Fruit fly (Drosophila melanogaster) whole organism, embryonic: ENCODE results near the gene CG7120.

Experiments
- Antp ChIP-seq: fragments of 200-800 bp; sonication (Bioruptor generic); optimal IDR thresholded peaks from 3 replicates; lab custom pipeline; 2016; ENCODE audit warnings: missing biosample characterization, missing genetic modification characterization
- Atf-2 ChIP-seq: fragments of 200-800 bp; sonication (Bioruptor generic); optimal IDR thresholded peaks from 2 replicates; lab custom pipeline; 2016; ENCODE audit warnings: missing biosample characterization, missing genetic modification characterization
- CG10209 ChIP-seq: fragments of 200-800 bp; sonication (Bioruptor generic); optimal IDR thresholded peaks from 3 replicates; lab custom pipeline; 2017; ENCODE audit warnings: missing biosample characterization, mild to moderate bottlenecking, missing genetic modification characterization, missing genetic modification reagents
- CG11723 ChIP-seq: fragments of 200-800 bp; sonication (Bioruptor generic); optimal IDR thresholded peaks from 2 replicates; lab custom pipeline; 2017; ENCODE audit warnings: missing biosample characterization, mild to moderate bottlenecking, missing genetic modification characterization
- CG15514 ChIP-seq: fragments of 200-800 bp; sonication (Bioruptor generic); optimal IDR thresholded peaks from 3 replicates; lab custom pipeline; 2017; ENCODE audit warnings: missing biosample characterization, missing genetic modification characterization, mild to moderate bottlenecking, moderate library complexity, missing genetic modification reagents
- CG1602 ChIP-seq: fragments of 200-800 bp; sonication (Bioruptor generic); optimal IDR thresholded peaks from 3 replicates; lab custom pipeline; 2016; ENCODE audit warnings: missing biosample characterization, missing genetic modification characterization
- CG1603 ChIP-seq: fragments of 200-800 bp; sonication (Bioruptor generic); optimal IDR thresholded peaks from 2 replicates; lab custom pipeline; 2019; ENCODE audit warnings: missing biosample characterization, mild to moderate bottlenecking, missing genetic modification characterization, moderate library complexity
- CG2712 ChIP-seq: fragments of 200-800 bp; optimal IDR thresholded peaks from 3 replicates; lab custom pipeline; 2019; ENCODE audit warnings: missing biosample characterization, mild to moderate bottlenecking, missing genetic modification characterization, moderate library complexity
- CG32532 ChIP-seq: fragments of 200-800 bp; sonication (Bioruptor generic); IDR thresholded peaks from 2 replicates; pipeline ENCODE4 v1.3.6; 2022; ENCODE audit warnings: missing biosample characterization, missing genetic modification characterization
- CG3407 ChIP-seq: fragments of 200-800 bp; sonication (Bioruptor generic); optimal IDR thresholded peaks from 2 replicates; lab custom pipeline; 2018; ENCODE audit warnings: missing biosample characterization, mild to moderate bottlenecking, missing genetic modification characterization
- CG34376 ChIP-seq: fragments of 200-800 bp; sonication (Bioruptor generic); optimal IDR thresholded peaks from 2 replicates; lab custom pipeline; 2018; ENCODE audit warnings: missing biosample characterization, mild to moderate bottlenecking, missing genetic modification characterization
- CG3847 ChIP-seq: fragments of 200-800 bp; sonication (Bioruptor generic); IDR thresholded peaks from 2 replicates; pipeline ENCODE4 v1.3.6; 2022; ENCODE audit warnings: missing biosample characterization, missing genetic modification characterization
- CG3995 ChIP-seq: fragments of 200-800 bp; sonication (Bioruptor generic); optimal IDR thresholded peaks from 3 replicates; lab custom pipeline; 2016; ENCODE audit warnings: missing biosample characterization, missing genetic modification characterization
- CG43689 ChIP-seq: fragments of 200-800 bp; sonication (Bioruptor generic); IDR thresholded peaks from 2 replicates; pipeline ENCODE4 v1.3.6; 2022; ENCODE audit warnings: missing biosample characterization, missing genetic modification characterization
- CG4424 ChIP-seq: fragments of 200-800 bp; sonication (Bioruptor generic); optimal IDR thresholded peaks from 3 replicates; lab custom pipeline; 2016; ENCODE audit warnings: missing biosample characterization, missing genetic modification characterization
- CG7556 ChIP-seq: fragments of 200-800 bp; sonication (Bioruptor generic); optimal IDR thresholded peaks from 2 replicates; lab custom pipeline; 2017; ENCODE audit warnings: missing biosample characterization, mild to moderate bottlenecking, missing genetic modification characterization
- CG7963 ChIP-seq: fragments of 200-800 bp; sonication (Bioruptor generic); IDR thresholded peaks from 3 replicates; pipeline ENCODE4 v1.3.6; 2022; ENCODE audit warnings: missing biosample characterization, missing genetic modification characterization; ENCODE audit not compliant: partially characterized antibody
- CG8089 ChIP-seq: fragments of 200-800 bp; sonication (Bioruptor generic); optimal IDR thresholded peaks from 3 replicates; lab custom pipeline; 2016; ENCODE audit warnings: missing biosample characterization, missing genetic modification characterization
- CrebB ChIP-seq: fragments of 200-800 bp; sonication (Bioruptor generic); optimal IDR thresholded peaks from 3 replicates; lab custom pipeline; 2018; ENCODE audit warnings: missing biosample characterization, mild to moderate bottlenecking, missing genetic modification characterization
- Ets65A ChIP-seq: fragments of 200-800 bp; sonication (Bioruptor generic); peaks from one replicate; lab custom pipeline; 2016; ENCODE audit warnings: missing biosample characterization, missing genetic modification characterization
- H15 ChIP-seq: fragments of 200-800 bp; sonication (Bioruptor generic); IDR thresholded peaks from 3 replicates; pipeline ENCODE4 v1.3.6; 2022; ENCODE audit warnings: missing biosample characterization, missing genetic modification characterization
- Kr ChIP-seq: fragments of 200-800 bp; sonication (Bioruptor generic); optimal IDR thresholded peaks from 2 replicates; lab custom pipeline; 2017; ENCODE audit warnings: missing biosample characterization, mild to moderate bottlenecking, missing genetic modification characterization
- Lhr ChIP-seq: fragments of 200-800 bp; sonication (Bioruptor generic); optimal IDR thresholded peaks from 3 replicates; lab custom pipeline; 2017; ENCODE audit warnings: mild to moderate bottlenecking, missing biosample characterization, missing genetic modification reagents, missing genetic modification characterization
- MESR4 ChIP-seq: fragments of 200-800 bp; sonication (Bioruptor generic); optimal IDR thresholded peaks from 2 replicates; lab custom pipeline; 2018; ENCODE audit warnings: missing biosample characterization, mild to moderate bottlenecking, missing genetic modification characterization, moderate library complexity
- Oaz ChIP-seq: fragments of 200-800 bp; sonication (Bioruptor generic); IDR thresholded peaks from 2 replicates; pipeline ENCODE4 v1.3.6; 2022; ENCODE audit warnings: missing biosample characterization, missing genetic modification characterization
- Optix ChIP-seq: fragments of 200-800 bp; sonication (Bioruptor generic); IDR thresholded peaks from 3 replicates; pipeline ENCODE4 v1.3.6; 2022; ENCODE audit warnings: missing biosample characterization, missing genetic modification characterization
- Side ChIP-seq: fragments of 200-800 bp; sonication (Bioruptor generic); optimal IDR thresholded peaks from 2 replicates; lab custom pipeline; 2016; ENCODE audit warnings: missing biosample characterization, missing genetic modification characterization
- Six4 ChIP-seq: fragments of 200-800 bp; sonication (Bioruptor generic); optimal IDR thresholded peaks from 2 replicates; lab custom pipeline; 2016; ENCODE audit warnings: missing biosample characterization, missing genetic modification characterization
- Sox102F ChIP-seq: fragments of 200-800 bp; sonication (Bioruptor generic); optimal IDR thresholded peaks from 2 replicates; lab custom pipeline; 2018; ENCODE audit warnings: missing biosample characterization, mild to moderate bottlenecking, missing genetic modification characterization, moderate library complexity
- ac ChIP-seq: fragments of 200-800 bp; sonication (Bioruptor generic); optimal IDR thresholded peaks from 3 replicates; lab custom pipeline; 2017; ENCODE audit warnings: missing biosample characterization, mild to moderate bottlenecking, missing genetic modification characterization
- caup ChIP-seq: fragments of 200-800 bp; sonication (Bioruptor generic); optimal IDR thresholded peaks from 3 replicates; lab custom pipeline; 2017; ENCODE audit warnings: missing biosample characterization, mild to moderate bottlenecking, missing genetic modification characterization, moderate library complexity; ENCODE audit not compliant: severe bottlenecking
- croc ChIP-seq: fragments of 200-800 bp; sonication (Bioruptor generic); conservative IDR thresholded peaks from 3 replicates; pipeline ENCODE4 v1.3.6; 2022; ENCODE audit warnings: missing biosample characterization, missing genetic modification characterization
- ems ChIP-seq: fragments of 200-800 bp; sonication (Bioruptor generic); optimal IDR thresholded peaks from 3 replicates; lab custom pipeline; 2016; ENCODE audit warnings: missing biosample characterization, missing genetic modification characterization
- fd64A ChIP-seq: fragments of 200-800 bp; sonication (Bioruptor generic); optimal IDR thresholded peaks from 3 replicates; lab custom pipeline; 2018; ENCODE audit warnings: missing biosample characterization, mild to moderate bottlenecking, missing genetic modification characterization
- gcm2 ChIP-seq: fragments of 200-800 bp; sonication (Bioruptor generic); optimal IDR thresholded peaks from 2 replicates; lab custom pipeline; 2016; ENCODE audit warnings: missing biosample characterization, missing genetic modification characterization
- hbn ChIP-seq: fragments of 200-800 bp; sonication (Bioruptor generic); IDR thresholded peaks from 2 replicates; pipeline ENCODE4 v1.3.6; 2022; ENCODE audit warnings: missing biosample characterization, missing genetic modification characterization; ENCODE audit not compliant: partially characterized antibody
- her ChIP-seq: fragments of 200-800 bp; sonication (Bioruptor generic); optimal IDR thresholded peaks from 2 replicates; lab custom pipeline; 2016; ENCODE audit warnings: missing biosample characterization, missing genetic modification characterization
- lilli ChIP-seq: fragments of 200-800 bp; sonication (Bioruptor generic); optimal IDR thresholded peaks from 3 replicates; lab custom pipeline; 2016; ENCODE audit warnings: missing biosample characterization, missing genetic modification characterization
- mirr ChIP-seq: fragments of 200-800 bp; sonication (Bioruptor generic); optimal IDR thresholded peaks from 3 replicates; lab custom pipeline; 2018; ENCODE audit warnings: missing biosample characterization, mild to moderate bottlenecking, missing genetic modification characterization
- mld ChIP-seq: fragments of 200-800 bp; sonication (Bioruptor generic); IDR thresholded peaks from 3 replicates; pipeline ENCODE4 v1.3.6; 2022; ENCODE audit warnings: missing biosample characterization, missing genetic modification characterization; ENCODE audit not compliant: partially characterized antibody
- onecut ChIP-seq: fragments of 200-800 bp; sonication (Bioruptor generic); IDR thresholded peaks from 2 replicates; pipeline ENCODE4 v1.3.6; 2022; ENCODE audit warnings: missing biosample characterization, missing genetic modification characterization
- pfk ChIP-seq: fragments of 200-800 bp; sonication (Bioruptor generic); optimal IDR thresholded peaks from 2 replicates; lab custom pipeline; 2018; ENCODE audit warnings: missing biosample characterization, mild to moderate bottlenecking, missing genetic modification characterization, moderate library complexity
- ranshi ChIP-seq: fragments of 200-800 bp; sonication (Bioruptor generic); IDR thresholded peaks from 2 replicates; pipeline ENCODE4 v1.3.6; 2022; ENCODE audit warnings: missing biosample characterization, missing genetic modification characterization
- row ChIP-seq: fragments of 200-800 bp; sonication (Bioruptor generic); IDR thresholded peaks from 3 replicates; pipeline ENCODE4 v1.3.6; 2022; ENCODE audit warnings: missing biosample characterization, missing genetic modification characterization
- sisA ChIP-seq: fragments of 200-800 bp; sonication (Bioruptor generic); IDR thresholded peaks from 2 replicates; pipeline ENCODE4 v1.3.6; 2022; ENCODE audit warnings: missing biosample characterization, missing genetic modification characterization
- slp2 ChIP-seq: fragments of 200-800 bp; sonication (Bioruptor generic); optimal IDR thresholded peaks from 2 replicates; lab custom pipeline; 2016; ENCODE audit warnings: missing biosample characterization, missing genetic modification characterization
- tgo ChIP-seq: fragments of 200-800 bp; sonication (Bioruptor generic); IDR thresholded peaks from 3 replicates; pipeline ENCODE4 v1.3.6; 2022; ENCODE audit warnings: missing biosample characterization, missing genetic modification characterization
- tin ChIP-seq: fragments of 200-800 bp; sonication (Bioruptor generic); optimal IDR thresholded peaks from 3 replicates; lab custom pipeline; 2016; ENCODE audit warnings: missing biosample characterization, missing genetic modification characterization
- tio ChIP-seq: fragments of 200-800 bp; sonication (Bioruptor generic); optimal IDR thresholded peaks from 2 replicates; lab custom pipeline; 2017; ENCODE audit warnings: missing biosample characterization, missing genetic modification characterization, inconsistent platforms
- wek ChIP-seq: fragments of 200-800 bp; sonication (Bioruptor generic); optimal IDR thresholded peaks from 3 replicates; lab custom pipeline; 2018; ENCODE audit warnings: missing biosample characterization, mild to moderate bottlenecking, missing genetic modification characterization, moderate library complexity
- zf30C ChIP-seq: fragments of 200-800 bp; sonication (Bioruptor generic); optimal IDR thresholded peaks from 3 replicates; lab custom pipeline; 2018; ENCODE audit warnings: missing biosample characterization, mild to moderate bottlenecking, missing genetic modification characterization

CG7120 gene

dm6 chr3L:8395630-8396168 is at the start of gene CG7120 (continued):
- TF ChIP-seq CG3407 (no peak), croc (GFP tag; lab: Robert Waterston, UW) (peak; percentile 29; the same call in 1 of the 3 replicates), CG8089 (peak; percentile 51), MESR4 (GFP tag; lab: Kevin White, UChicago) (peak; percentile 17), ems (GFP tag; lab: Kevin White, UChicago) (no peak), H15 (GFP tag; lab: Robert Waterston, UW) (no peak), her (no peak), Antp (GFP tag; lab: Kevin White, UChicago) (peak; percentile 37), hbn (GFP tag; lab: Robert Waterston, UW) (no peak), mirr (GFP tag; lab: Kevin White, UChicago) (no peak), caup (GFP tag; lab: Kevin White, UChicago) (peak; percentile 26), mld (no peak), pfk (no peak), CG7963 (no peak), CG4424 (peak; percentile 55), ac (no peak), CG2712 (tag; lab: Kevin White, UChicago) (peak; percentile 57), Six4 (GFP tag; lab: Kevin White, UChicago) (peak; percentile 53), Ets65A (GFP tag; lab: Kevin White, UChicago) (no peak), gcm2 (no peak), CG7556 (GFP tag; lab: Kevin White, UChicago) (peak; percentile 49), tin (GFP tag; lab: Kevin White, UChicago) (peak; percentile 28), Kr (GFP tag; lab: Kevin White, UChicago) (no peak), CG3847 (GFP tag; lab: Robert Waterston, UW) (no peak), sisA (0 out of 2 replicates have a peak, but pooled peaks have one; percentile 25), CG1602 (GFP tag; lab: Kevin White, UChicago) (peak; percentile 39), lilli (GFP tag; lab: Kevin White, UChicago) (peak; percentile 52), wek (GFP tag; lab: Kevin White, UChicago) (no peak), CrebB (tag; lab: Kevin White, UChicago) (no peak), Side (GFP tag; lab: Kevin White, UChicago) (no peak), CG1603 (tag; lab: Kevin White, UChicago) (peak; percentile 33), row (peak; percentile 54), CG11723 (GFP tag; lab: Kevin White, UChicago) (no peak), Lhr (no peak), Sox102F (GFP tag; lab: Kevin White, UChicago) (peak; percentile 59), fd64A (GFP tag; lab: Kevin White, UChicago) (no peak), ranshi (GFP tag; lab: Robert Waterston, UW) (no peak), tgo (no peak), CG43689 (no peak), Atf-2 (GFP tag; lab: Kevin White, UChicago) (peak; percentile 61), CG34376 (no peak), tio (peak; percentile 74), Optix (no peak), CG10209 (GFP tag; lab: Kevin White, UChicago) (peak; percentile 52), onecut (GFP tag; lab: Robert Waterston, UW) (no peak), CG15514 (GFP tag; lab: Kevin White, UChicago) (peak; percentile 37), slp2 (GFP tag; lab: Kevin White, UChicago) (peak; percentile 54), CG3995 (no peak), Oaz (GFP tag; lab: Robert Waterston, UW) (no peak), zf30C (GFP tag; lab: Kevin White, UChicago) (peak; percentile 82), CG32532 (GFP tag; lab: Robert Waterston, UW) (no peak)
